Fruit fly (Drosophila melanogaster) whole organism, wandering third instar larva: ENCODE results near the gene CG7945.

Experiments used
- Abd-B ChIP-seq: fragments of >200 bp; optimal IDR thresholded peaks from 2 replicates; lab custom pipeline; 2017; ENCODE audit warnings: missing biosample characterization, missing genetic modification characterization
- CG32264 ChIP-seq: fragments of 200-800 bp; sonication (Bioruptor generic); optimal IDR thresholded peaks from 2 replicates; lab custom pipeline; 2016; ENCODE audit warnings: missing biosample characterization, missing genetic modification characterization
- CG9705 ChIP-seq: fragments of 200-800 bp; sonication (Bioruptor generic); optimal IDR thresholded peaks from 2 replicates; lab custom pipeline; 2018; ENCODE audit warnings: missing biosample characterization, mild to moderate bottlenecking, missing genetic modification characterization
- CrebA ChIP-seq: fragments of 200-800 bp; sonication (Bioruptor generic); optimal IDR thresholded peaks from 2 replicates; lab custom pipeline; 2016; ENCODE audit warnings: missing biosample characterization, mild to moderate bottlenecking, missing genetic modification characterization, borderline replicate concordance
- Dfd ChIP-seq: fragments of >200 bp; optimal IDR thresholded peaks from 2 replicates; lab custom pipeline; 2017; ENCODE audit warnings: missing biosample characterization, missing genetic modification characterization
- Dif ChIP-seq: fragments of 200-275, 200-300 bp; sonication (Bioruptor generic); optimal IDR thresholded peaks from 2 replicates; lab custom pipeline; 2018; ENCODE audit warnings: missing biosample characterization, missing genetic modification characterization; ENCODE audit not compliant: partially characterized antibody
- GATAd ChIP-seq: sonication (Bioruptor generic); optimal IDR thresholded peaks from 2 replicates; lab custom pipeline; 2016; ENCODE audit warnings: missing biosample characterization, missing genetic modification characterization
- HLH106 ChIP-seq: fragments of 200-800 bp; optimal IDR thresholded peaks from 3 replicates; lab custom pipeline; 2019; ENCODE audit warnings: missing biosample characterization, mild to moderate bottlenecking, missing genetic modification characterization, moderate library complexity
- Hnf4 ChIP-seq: fragments of 200-800 bp; sonication (Bioruptor generic); optimal IDR thresholded peaks from 2 replicates; lab custom pipeline; 2016; ENCODE audit warnings: missing biosample characterization, mild to moderate bottlenecking, missing genetic modification characterization
- Hr78 ChIP-seq: fragments of >200 bp; optimal IDR thresholded peaks from 2 replicates; lab custom pipeline; 2017; ENCODE audit warnings: missing biosample characterization, missing genetic modification characterization
- Hr83 ChIP-seq: fragments of 200-300 bp; sonication (Bioruptor generic); optimal IDR thresholded peaks from 2 replicates; lab custom pipeline; 2016; ENCODE audit warnings: missing biosample characterization, mild to moderate bottlenecking, missing genetic modification characterization, moderate library complexity; ENCODE audit not compliant: poor library complexity, severe bottlenecking
- Jra ChIP-seq: sonication (Bioruptor generic); optimal IDR thresholded peaks from 2 replicates; lab custom pipeline; 2016; ENCODE audit warnings: missing biosample characterization, missing genetic modification characterization
- Mio ChIP-seq: sonication (Bioruptor generic); optimal IDR thresholded peaks from 2 replicates; lab custom pipeline; 2016; ENCODE audit warnings: missing biosample characterization, missing genetic modification characterization
- Myc ChIP-seq: fragments of >200 bp; optimal IDR thresholded peaks from 2 replicates; lab custom pipeline; 2017
- N ChIP-seq: fragments of >200 bp; optimal IDR thresholded peaks from 2 replicates; lab custom pipeline; 2018; ENCODE audit warnings: missing biosample characterization, missing external identifiers, missing genetic modification characterization
- OdsH ChIP-seq: fragments of 200-800 bp; sonication (Bioruptor generic); optimal IDR thresholded peaks from 2 replicates; lab custom pipeline; 2016; ENCODE audit warnings: missing biosample characterization, mild to moderate bottlenecking, missing genetic modification characterization
- Rel ChIP-seq, 2 experiments: fragments of 200-800 bp; sonication (Bioruptor generic) in 1 of 2; optimal IDR thresholded peaks; 2 replicates in 1 of 2; 3 replicates in 1 of 2; lab custom pipeline; 2016 to 2019; ENCODE audit warnings: mild to moderate bottlenecking in 2 of 2, missing biosample characterization in 2 of 2, missing genetic modification characterization in 2 of 2, moderate library complexity in 1 of 2
- Sp1 ChIP-seq: fragments of 200-800 bp; sonication (Bioruptor generic); optimal IDR thresholded peaks from 3 replicates; lab custom pipeline; 2019; ENCODE audit warnings: missing biosample characterization, mild to moderate bottlenecking, missing genetic modification characterization, moderate library complexity
- Vsx2 ChIP-seq: fragments of 200-300, 225-300 bp; sonication (Bioruptor generic); optimal IDR thresholded peaks from 2 replicates; lab custom pipeline; 2018; ENCODE audit warnings: missing biosample characterization, missing genetic modification characterization; ENCODE audit not compliant: partially characterized antibody
- br ChIP-seq: fragments of 200-800 bp; sonication (Bioruptor generic); optimal IDR thresholded peaks from 2 replicates; lab custom pipeline; 2016; ENCODE audit warnings: missing biosample characterization, missing genetic modification characterization
- brk ChIP-seq: fragments of 200-800 bp; sonication (Bioruptor generic); optimal IDR thresholded peaks from 2 replicates; lab custom pipeline; 2016; ENCODE audit warnings: missing biosample characterization, mild to moderate bottlenecking, missing genetic modification characterization
- dl ChIP-seq, 2 experiments: fragments of 175-275, 200-275 bp in 1 of 2; fragments of 200-275 bp in 1 of 2; sonication (Bioruptor generic); optimal IDR thresholded peaks; lab custom pipeline; 2018; ENCODE audit warnings: mild to moderate bottlenecking in 2 of 2, missing biosample characterization in 2 of 2, missing genetic modification characterization in 2 of 2, moderate library complexity in 2 of 2; ENCODE audit not compliant: partially characterized antibody in 2 of 2, insufficient read depth in 1 of 2
- dmrt93B ChIP-seq: fragments of 200-800 bp; sonication (Bioruptor generic); optimal IDR thresholded peaks from 2 replicates; lab custom pipeline; 2018; ENCODE audit warnings: missing biosample characterization, mild to moderate bottlenecking, missing genetic modification characterization
- dsf ChIP-seq: sonication (Bioruptor generic); optimal IDR thresholded peaks from 2 replicates; lab custom pipeline; 2016; ENCODE audit warnings: missing biosample characterization, missing genetic modification characterization, borderline replicate concordance
- ey ChIP-seq: fragments of 200-800 bp; sonication (Bioruptor generic); optimal IDR thresholded peaks from 2 replicates; lab custom pipeline; 2016; ENCODE audit warnings: missing biosample characterization, missing genetic modification characterization
- foxo ChIP-seq, 2 experiments: fragments of 200-800 bp; sonication (Bioruptor generic); optimal IDR thresholded peaks; 2 replicates in 1 of 2; 3 replicates in 1 of 2; lab custom pipeline; 2016 to 2017; ENCODE audit warnings: missing biosample characterization in 2 of 2, missing genetic modification characterization in 2 of 2
- fru ChIP-seq: fragments of 200-800 bp; sonication (Bioruptor generic); optimal IDR thresholded peaks from 3 replicates; lab custom pipeline; 2016; ENCODE audit warnings: missing biosample characterization, mild to moderate bottlenecking, missing genetic modification characterization
- h ChIP-seq: fragments of 200-800 bp; sonication (Bioruptor generic); optimal IDR thresholded peaks from 3 replicates; lab custom pipeline; 2016; ENCODE audit warnings: missing biosample characterization, mild to moderate bottlenecking, missing genetic modification characterization
- jim ChIP-seq: fragments of 175-275, 200-325 bp; sonication (Bioruptor generic); optimal IDR thresholded peaks from 2 replicates; lab custom pipeline; 2016; ENCODE audit warnings: missing biosample characterization, mild to moderate bottlenecking, missing genetic modification characterization
- lola ChIP-seq: fragments of >200 bp; optimal IDR thresholded peaks from 2 replicates; lab custom pipeline; 2017; ENCODE audit warnings: missing biosample characterization, missing genetic modification characterization
- pan ChIP-seq: fragments of >200 bp; optimal IDR thresholded peaks from 2 replicates; lab custom pipeline; 2017
- psq ChIP-seq: fragments of 200-800 bp; sonication (Bioruptor generic); optimal IDR thresholded peaks from 3 replicates; lab custom pipeline; 2017; ENCODE audit warnings: missing biosample characterization, mild to moderate bottlenecking, missing genetic modification characterization, moderate library complexity
- rgr ChIP-seq: fragments of 200-800 bp; sonication (Bioruptor generic); optimal IDR thresholded peaks from 3 replicates; lab custom pipeline; 2016; ENCODE audit warnings: missing biosample characterization, mild to moderate bottlenecking, missing genetic modification characterization
- sage ChIP-seq: fragments of 200-800 bp; sonication (Bioruptor generic); optimal IDR thresholded peaks from 2 replicates; lab custom pipeline; 2016; ENCODE audit warnings: missing biosample characterization, mild to moderate bottlenecking, missing genetic modification characterization
- sv ChIP-seq: fragments of 200-800 bp; sonication (Bioruptor generic); optimal IDR thresholded peaks from 3 replicates; lab custom pipeline; 2016; ENCODE audit warnings: missing biosample characterization, missing genetic modification characterization
- tai ChIP-seq: sonication (Bioruptor generic); optimal IDR thresholded peaks from 2 replicates; lab custom pipeline; 2016; ENCODE audit warnings: missing biosample characterization, missing genetic modification characterization
- usp ChIP-seq: fragments of >200 bp; optimal IDR thresholded peaks from 2 replicates; lab custom pipeline; 2017; ENCODE audit warnings: missing biosample characterization, missing genetic modification characterization
- woc ChIP-seq: sonication (Bioruptor generic); optimal IDR thresholded peaks from 2 replicates; lab custom pipeline; 2016; ENCODE audit warnings: missing biosample characterization, mild to moderate bottlenecking, missing genetic modification characterization

The CG7945 gene

DNA sequence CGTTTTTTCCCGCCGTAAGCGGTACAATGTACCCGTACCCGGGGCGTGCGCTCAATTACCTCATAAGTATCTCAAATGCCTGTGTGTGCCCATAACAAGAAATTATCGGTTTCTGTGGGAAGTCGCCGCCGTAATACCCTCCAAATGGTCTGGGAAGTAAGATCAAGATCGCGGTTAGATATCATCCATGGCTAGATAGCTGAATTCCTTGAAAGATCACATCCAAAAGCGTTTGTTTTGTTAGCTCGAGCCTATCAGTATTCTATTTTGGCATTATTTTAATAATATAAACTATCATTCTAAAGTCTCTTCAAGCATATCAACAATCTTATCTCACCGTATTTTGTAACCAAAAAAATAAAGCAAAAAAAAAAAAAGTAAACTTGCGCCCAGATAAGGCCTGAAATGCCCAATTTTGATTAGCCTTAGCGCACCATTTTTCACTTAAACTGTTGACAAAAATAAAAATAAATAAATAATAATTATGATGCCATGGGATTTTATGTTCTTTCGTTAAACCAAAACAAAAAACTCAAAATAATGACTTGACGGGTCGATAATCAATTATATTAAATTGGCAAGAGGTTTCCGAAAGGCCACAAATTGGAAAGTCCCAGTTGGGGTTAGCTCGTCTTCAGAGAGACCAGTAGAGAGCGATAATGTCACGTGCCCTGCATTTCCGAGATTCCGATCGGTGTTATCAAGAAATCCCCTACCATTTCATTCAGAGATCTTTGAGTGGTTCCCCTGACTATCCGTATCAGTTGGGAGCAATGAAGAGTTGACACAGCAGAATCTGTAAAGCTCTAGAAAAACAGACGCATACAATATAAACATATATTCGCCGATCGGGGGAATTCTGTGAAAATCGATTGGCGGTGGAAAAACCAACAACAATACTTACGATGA lies 14.9 kb upstream of the CG7945 start:
- TF ChIP-seq Rel (GFP tag; optimal IDR thresholded peaks at IDR 0.05; lab: Kevin White, UChicago) (no peak), Rel (tag; optimal IDR thresholded peaks at IDR 0.05; lab: Kevin White, UChicago) (peak; percentile 95), psq (GFP tag; lab: Kevin White, UChicago) (no peak)

dm6 chr3L:15537916-15538581 lies 14.1 kb upstream of the CG7945 start:
- no peak for TF ChIP-seq Hr78 (GFP tag; lab: Kevin White, UChicago)
- no peak for TF ChIP-seq usp (GFP tag; lab: Kevin White, UChicago)
- TF ChIP-seq Jra (GFP tag; lab: Kevin White, UChicago): no peak
- no peak for TF ChIP-seq jim
- peak; percentile 24 for TF ChIP-seq br
- no peak for TF ChIP-seq dsf (GFP tag; lab: Kevin White, UChicago)
- TF ChIP-seq rgr (GFP tag; lab: Kevin White, UChicago): peak; percentile 53
- TF ChIP-seq dl (GFP tag; optimal IDR thresholded peaks at IDR 0.05; lab: Kevin White, UChicago; ENCODE audit: insufficient read depth in 1 of 2, partially characterized antibody in 2 of 2): no peak
- no peak for TF ChIP-seq Rel (GFP tag; optimal IDR thresholded peaks at IDR 0.05; lab: Kevin White, UChicago)
- peak; percentile 25 for TF ChIP-seq Rel (tag; optimal IDR thresholded peaks at IDR 0.05; lab: Kevin White, UChicago)
- no peak for TF ChIP-seq Vsx2 (GFP tag; lab: Kevin White, UChicago)
- TF ChIP-seq CG32264 (GFP tag; lab: Kevin White, UChicago): no peak
- TF ChIP-seq sv: peak; percentile 10
- no peak for TF ChIP-seq woc (GFP tag; lab: Kevin White, UChicago)
- TF ChIP-seq Hr83 (GFP tag; lab: Kevin White, UChicago): no peak
- peak; percentile 36 for TF ChIP-seq brk (GFP tag; lab: Kevin White, UChicago)
- TF ChIP-seq Dfd (GFP tag; lab: Kevin White, UChicago): no peak
- peak; percentile 44 for TF ChIP-seq psq (GFP tag; lab: Kevin White, UChicago)
- no peak for TF ChIP-seq Mio
- TF ChIP-seq fru (GFP tag; lab: Kevin White, UChicago): peak; percentile 66
- TF ChIP-seq Myc (lab: Kevin White, UChicago): no peak
- TF ChIP-seq CG9705 (GFP tag; lab: Kevin White, UChicago): no peak
- TF ChIP-seq h (GFP tag; lab: Kevin White, UChicago): peak; percentile 68
- TF ChIP-seq lola (GFP tag; lab: Kevin White, UChicago): no peak
- no peak for TF ChIP-seq sage (GFP tag; lab: Kevin White, UChicago)
- TF ChIP-seq pan (lab: Kevin White, UChicago): no peak
- no peak for TF ChIP-seq Dif
- no peak for TF ChIP-seq N (GFP tag; lab: Kevin White, UChicago)
- TF ChIP-seq Hnf4 (GFP tag; lab: Kevin White, UChicago): peak; percentile 14
- TF ChIP-seq dmrt93B: no peak
- no peak for TF ChIP-seq CrebA (GFP tag; lab: Kevin White, UChicago)
- peak; percentile 46 for TF ChIP-seq OdsH (GFP tag; lab: Kevin White, UChicago)
- no peak for TF ChIP-seq HLH106
- TF ChIP-seq ey: peak; percentile 53
- no peak for TF ChIP-seq GATAd
- no peak for TF ChIP-seq tai (GFP tag; lab: Kevin White, UChicago)
- peak; percentile 24 for TF ChIP-seq Sp1 (GFP tag; lab: Kevin White, UChicago)
- no peak for TF ChIP-seq Abd-B (GFP tag; lab: Kevin White, UChicago)
- peak in 1 of 2 experiments; percentile 56 for TF ChIP-seq foxo (GFP tag; optimal IDR thresholded peaks at IDR 0.05; lab: Kevin White, UChicago)
